Fruit fly (Drosophila melanogaster) whole organism, embryonic: Measurements from ENCODE around the gene Fife.

Source experiments
- Adf1 ChIP-seq: fragments of 200-800 bp; sonication (Bioruptor generic); IDR thresholded peaks from 2 replicates; pipeline ENCODE4 v1.3.6; 2022; ENCODE audit warnings: missing biosample characterization, missing genetic modification characterization
- CG1024 ChIP-seq: fragments of 200-800 bp; sonication (Bioruptor generic); IDR thresholded peaks from 2 replicates; pipeline ENCODE4 v1.3.6; 2022; ENCODE audit warnings: missing biosample characterization, missing genetic modification characterization
- CG11093 ChIP-seq: fragments of 200-800 bp; sonication (Bioruptor generic); IDR thresholded peaks from 3 replicates; pipeline ENCODE4 v1.3.6; 2022; ENCODE audit warnings: missing biosample characterization, missing genetic modification characterization
- CG12104 ChIP-seq: fragments of 200-800 bp; sonication (Bioruptor generic); optimal IDR thresholded peaks from 3 replicates; lab custom pipeline; 2016; ENCODE audit warnings: missing biosample characterization, missing genetic modification characterization
- CG12236 ChIP-seq: fragments of 200-800 bp; sonication (Bioruptor generic); optimal IDR thresholded peaks from 2 replicates; lab custom pipeline; 2016; ENCODE audit warnings: missing biosample characterization, missing genetic modification characterization
- CG12769 ChIP-seq: fragments of 200-800 bp; sonication (Bioruptor generic); optimal IDR thresholded peaks from 2 replicates; lab custom pipeline; 2019; ENCODE audit warnings: missing biosample characterization, mild to moderate bottlenecking, missing genetic modification characterization, moderate library complexity
- CG17612 ChIP-seq: fragments of 200-800 bp; sonication (Bioruptor generic); IDR thresholded peaks from 2 replicates; pipeline ENCODE4 v1.3.6; 2022; ENCODE audit warnings: missing biosample characterization, missing genetic modification characterization
- CG2889 ChIP-seq: fragments of 200-800 bp; sonication (Bioruptor generic); IDR thresholded peaks from 3 replicates; pipeline ENCODE4 v1.3.6; 2022; ENCODE audit warnings: missing biosample characterization, missing genetic modification characterization
- CG33557 ChIP-seq: fragments of 200-800 bp; sonication (Bioruptor generic); optimal IDR thresholded peaks from 2 replicates; lab custom pipeline; 2019; ENCODE audit warnings: missing biosample characterization, mild to moderate bottlenecking, missing genetic modification characterization, moderate library complexity
- CG4282 ChIP-seq: fragments of 200-800 bp; sonication (Bioruptor generic); optimal IDR thresholded peaks from 2 replicates; lab custom pipeline; 2016; ENCODE audit warnings: missing biosample characterization, missing genetic modification characterization
- CG4360 ChIP-seq: fragments of 200-800 bp; sonication (Bioruptor generic); IDR thresholded peaks from 2 replicates; pipeline ENCODE4 v1.3.6; 2022; ENCODE audit warnings: missing biosample characterization, missing genetic modification characterization
- CG6813 ChIP-seq: fragments of 200-800 bp; sonication (Bioruptor generic); optimal IDR thresholded peaks from 2 replicates; lab custom pipeline; 2017; ENCODE audit warnings: missing biosample characterization, missing genetic modification characterization, mild to moderate bottlenecking, moderate library complexity, missing genetic modification reagents
- CG8478 ChIP-seq: fragments of >200 bp; optimal IDR thresholded peaks from 2 replicates; lab custom pipeline; 2018
- CG9797 ChIP-seq: fragments of 200-800 bp; sonication (Bioruptor generic); optimal IDR thresholded peaks from 3 replicates; lab custom pipeline; 2018; ENCODE audit warnings: missing biosample characterization, mild to moderate bottlenecking, missing genetic modification characterization
- D19A ChIP-seq: fragments of 200-800 bp; optimal IDR thresholded peaks from 3 replicates; lab custom pipeline; 2019; ENCODE audit warnings: missing biosample characterization, mild to moderate bottlenecking, missing genetic modification characterization, moderate library complexity
- Dad ChIP-seq: fragments of 200-800 bp; sonication (Bioruptor generic); optimal IDR thresholded peaks from 3 replicates; lab custom pipeline; 2016; ENCODE audit warnings: missing biosample characterization, missing genetic modification characterization
- Deaf1 ChIP-seq: fragments of 200-800 bp; optimal IDR thresholded peaks from 3 replicates; lab custom pipeline; 2019; ENCODE audit warnings: missing biosample characterization, mild to moderate bottlenecking, missing genetic modification characterization, moderate library complexity
- Dref ChIP-seq: fragments of 200-800 bp; sonication (Bioruptor generic); IDR thresholded peaks from 2 replicates; pipeline ENCODE4 v1.3.6; 2022; ENCODE audit warnings: missing biosample characterization, missing genetic modification characterization
- Eip74EF ChIP-seq, 2 experiments: fragments of 200-800 bp in 1 of 2; fragments of >200 bp in 1 of 2; sonication (Bioruptor generic) in 1 of 2; optimal IDR thresholded peaks; 2 replicates each; lab custom pipeline; 2017 to 2019; ENCODE audit warnings: missing biosample characterization in 2 of 2, missing genetic modification characterization in 2 of 2, mild to moderate bottlenecking in 1 of 2, moderate library complexity in 1 of 2
- Fer1 ChIP-seq: fragments of 200-800 bp; sonication (Bioruptor generic); optimal IDR thresholded peaks from 2 replicates; lab custom pipeline; 2017; ENCODE audit warnings: missing biosample characterization, mild to moderate bottlenecking, missing genetic modification characterization
- HmgZ ChIP-seq: fragments of 200-800 bp; sonication (Bioruptor generic); optimal IDR thresholded peaks from 2 replicates; lab custom pipeline; 2018; ENCODE audit warnings: missing biosample characterization, mild to moderate bottlenecking, missing genetic modification characterization
- Hr39 ChIP-seq: fragments of >200 bp; optimal IDR thresholded peaks from 2 replicates; lab custom pipeline; 2017
- NC2β ChIP-seq: fragments of 200-800 bp; sonication (Bioruptor generic); optimal IDR thresholded peaks from 2 replicates; lab custom pipeline; 2016; ENCODE audit warnings: missing biosample characterization, missing genetic modification characterization
- Trl ChIP-seq, 3 experiments: fragments of >200 bp in 2 of 3; fragments of 200-800 bp in 1 of 3; sonication (Bioruptor generic) in 1 of 3; optimal IDR thresholded peaks; 2 replicates in 1 of 3; 3 replicates in 2 of 3; lab custom pipeline; 2016 to 2017; ENCODE audit warnings: missing biosample characterization in 1 of 3, missing genetic modification characterization in 1 of 3
- ab ChIP-seq: fragments of 200-800 bp; sonication (Bioruptor generic); optimal IDR thresholded peaks from 2 replicates; lab custom pipeline; 2016; ENCODE audit warnings: missing biosample characterization, missing genetic modification characterization
- al ChIP-seq: fragments of 200-800 bp; sonication (Bioruptor generic); IDR thresholded peaks from 2 replicates; pipeline ENCODE4 v1.3.6; 2022; ENCODE audit warnings: missing biosample characterization, missing genetic modification characterization
- amos ChIP-seq: fragments of 200-800 bp; sonication (Bioruptor generic); IDR thresholded peaks from 2 replicates; pipeline ENCODE4 v1.3.6; 2022; ENCODE audit warnings: missing biosample characterization, missing genetic modification characterization; ENCODE audit not compliant: partially characterized antibody
- ara ChIP-seq: fragments of 200-800 bp; sonication (Bioruptor generic); IDR thresholded peaks from 2 replicates; pipeline ENCODE4 v1.3.6; 2022; ENCODE audit warnings: missing biosample characterization, missing genetic modification characterization
- az2 ChIP-seq: fragments of 200-800 bp; sonication (Bioruptor generic); optimal IDR thresholded peaks from 3 replicates; lab custom pipeline; 2016; ENCODE audit warnings: missing biosample characterization, missing genetic modification characterization
- bcd ChIP-seq: fragments of 200-800 bp; sonication (Bioruptor generic); optimal IDR thresholded peaks from 2 replicates; lab custom pipeline; 2017; ENCODE audit warnings: missing biosample characterization, mild to moderate bottlenecking, missing genetic modification characterization
- bigmax ChIP-seq: fragments of 200-800 bp; sonication (Bioruptor generic); optimal IDR thresholded peaks from 2 replicates; lab custom pipeline; 2018; ENCODE audit warnings: missing biosample characterization, mild to moderate bottlenecking, missing genetic modification characterization
- cato ChIP-seq: fragments of 200-800 bp; sonication (Bioruptor generic); optimal IDR thresholded peaks from 2 replicates; lab custom pipeline; 2016; ENCODE audit warnings: missing biosample characterization, missing genetic modification characterization, borderline replicate concordance
- chm ChIP-seq: fragments of 200-800 bp; sonication (Bioruptor generic); IDR thresholded peaks from 2 replicates; pipeline ENCODE4 v1.3.6; 2022; ENCODE audit warnings: missing biosample characterization, missing genetic modification characterization
- croc ChIP-seq: fragments of 200-800 bp; sonication (Bioruptor generic); conservative IDR thresholded peaks from 3 replicates; pipeline ENCODE4 v1.3.6; 2022; ENCODE audit warnings: missing biosample characterization, missing genetic modification characterization
- esg ChIP-seq: fragments of 200-800 bp; sonication (Bioruptor generic); conservative IDR thresholded peaks from 2 replicates; pipeline ENCODE4 v1.3.6; 2022; ENCODE audit warnings: missing biosample characterization, missing genetic modification characterization
- h ChIP-seq: fragments of >200 bp; optimal IDR thresholded peaks from 2 replicates; lab custom pipeline; 2017
- her ChIP-seq: fragments of 200-800 bp; sonication (Bioruptor generic); optimal IDR thresholded peaks from 2 replicates; lab custom pipeline; 2016; ENCODE audit warnings: missing biosample characterization, missing genetic modification characterization
- kay ChIP-seq: fragments of 200-800 bp; sonication (Bioruptor generic); optimal IDR thresholded peaks from 2 replicates; lab custom pipeline; 2016; ENCODE audit warnings: missing biosample characterization, missing genetic modification characterization
- knrl ChIP-seq: fragments of 200-800 bp; sonication (Bioruptor generic); IDR thresholded peaks from 3 replicates; pipeline ENCODE4 v1.3.6; 2022; ENCODE audit warnings: missing biosample characterization, missing genetic modification characterization; ENCODE audit not compliant: partially characterized antibody
- mirr ChIP-seq: fragments of 200-800 bp; sonication (Bioruptor generic); optimal IDR thresholded peaks from 3 replicates; lab custom pipeline; 2018; ENCODE audit warnings: missing biosample characterization, mild to moderate bottlenecking, missing genetic modification characterization
- nerfin-2 ChIP-seq: fragments of 200-800 bp; sonication (Bioruptor generic); IDR thresholded peaks from 2 replicates; pipeline ENCODE4 v1.3.6; 2022; ENCODE audit warnings: missing biosample characterization, missing genetic modification characterization; ENCODE audit not compliant: partially characterized antibody
- otp ChIP-seq: fragments of 200-800 bp; sonication (Bioruptor generic); IDR thresholded peaks from 3 replicates; pipeline ENCODE4, ENCODE4 v1.3.6; 2022; ENCODE audit warnings: missing biosample characterization, missing genetic modification characterization
- phol ChIP-seq: fragments of 200-800 bp; sonication (Bioruptor generic); optimal IDR thresholded peaks from 3 replicates; lab custom pipeline; 2018; ENCODE audit warnings: missing biosample characterization, mild to moderate bottlenecking, missing genetic modification characterization, moderate library complexity
- ranshi ChIP-seq: fragments of 200-800 bp; sonication (Bioruptor generic); IDR thresholded peaks from 2 replicates; pipeline ENCODE4 v1.3.6; 2022; ENCODE audit warnings: missing biosample characterization, missing genetic modification characterization
- sens-2 ChIP-seq: fragments of 200-800 bp; sonication (Bioruptor generic); IDR thresholded peaks from 2 replicates; pipeline ENCODE4 v1.3.6; 2022; ENCODE audit warnings: missing biosample characterization, missing genetic modification characterization
- seq ChIP-seq: fragments of 200-800 bp; sonication (Bioruptor generic); IDR thresholded peaks from 2 replicates; pipeline ENCODE4 v1.3.6; 2022; ENCODE audit warnings: missing biosample characterization, missing genetic modification characterization
- sisA ChIP-seq: fragments of 200-800 bp; sonication (Bioruptor generic); IDR thresholded peaks from 2 replicates; pipeline ENCODE4 v1.3.6; 2022; ENCODE audit warnings: missing biosample characterization, missing genetic modification characterization
- sr ChIP-seq: fragments of 200-800 bp; sonication (Bioruptor generic); IDR thresholded peaks from 3 replicates; pipeline ENCODE4 v1.3.6; 2022; ENCODE audit warnings: missing biosample characterization, missing genetic modification characterization
- stc ChIP-seq: fragments of 200-800 bp; sonication (Bioruptor generic); IDR thresholded peaks from 2 replicates; pipeline ENCODE4 v1.3.6; 2022; ENCODE audit warnings: missing biosample characterization, missing genetic modification characterization
- sug ChIP-seq: fragments of 200-800 bp; optimal IDR thresholded peaks from 2 replicates; lab custom pipeline; 2019; ENCODE audit warnings: missing biosample characterization, mild to moderate bottlenecking, missing genetic modification characterization, moderate library complexity
- tup ChIP-seq: fragments of 200-800 bp; sonication (Bioruptor generic); optimal IDR thresholded peaks from 2 replicates; lab custom pipeline; 2016; ENCODE audit warnings: missing biosample characterization, mild to moderate bottlenecking, missing genetic modification characterization, moderate library complexity
- unc-4 ChIP-seq: fragments of 200-800 bp; sonication (Bioruptor generic); IDR thresholded peaks from 2 replicates; pipeline ENCODE4 v1.3.6; 2022; ENCODE audit warnings: missing biosample characterization, missing genetic modification characterization; ENCODE audit not compliant: partially characterized antibody

Gene Fife

DNA sequence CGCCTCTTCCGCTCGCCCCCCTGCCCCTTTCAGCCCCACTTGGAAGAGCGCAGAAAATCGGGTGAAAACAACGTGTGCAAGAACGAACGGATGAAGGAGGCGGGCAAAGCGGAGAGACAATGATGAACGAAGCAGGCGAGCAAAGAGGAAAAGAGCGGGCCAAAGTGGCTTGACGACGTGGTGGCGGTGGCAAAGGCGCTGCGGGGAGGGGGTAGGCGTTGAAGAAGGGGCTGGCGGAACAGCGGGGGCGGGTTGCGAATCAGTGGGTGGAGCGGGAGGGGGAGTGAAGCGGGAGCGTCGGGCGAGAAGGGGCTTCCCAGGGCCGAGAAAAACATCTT, 78.8 kb downstream of the Fife start (continued):
- no peak for TF ChIP-seq CG33557
- TF ChIP-seq CG9797 (GFP tag; lab: Kevin White, UChicago): no peak
- no peak for TF ChIP-seq kay (GFP tag; lab: Kevin White, UChicago)
- TF ChIP-seq CG11093 (GFP tag; lab: Robert Waterston, UW): 0 out of 3 replicates have a peak, but pooled peaks have one; percentile 19
- TF ChIP-seq seq (GFP tag; lab: Robert Waterston, UW): no peak
- peak; percentile 5 to 6 for TF ChIP-seq Trl (optimal IDR thresholded peaks at IDR 0.05; lab: Kevin White, UChicago)
- no peak for TF ChIP-seq Trl (GFP tag; optimal IDR thresholded peaks at IDR 0.05; lab: Kevin White, UChicago)
- TF ChIP-seq CG12769: peak; percentile 58
- peak; percentile 36 for TF ChIP-seq h (lab: Kevin White, UChicago)
- no peak for TF ChIP-seq Eip74EF (GFP tag; optimal IDR thresholded peaks at IDR 0.05; lab: Kevin White, UChicago)
- no peak for TF ChIP-seq chm (GFP tag; lab: Robert Waterston, UW)
- no peak for TF ChIP-seq ranshi (GFP tag; lab: Robert Waterston, UW)
- peak; percentile 22 for TF ChIP-seq mirr (GFP tag; lab: Kevin White, UChicago)
- no peak for TF ChIP-seq CG12104 (GFP tag; lab: Kevin White, UChicago)
- TF ChIP-seq CG4282 (GFP tag; lab: Kevin White, UChicago): no peak
- no peak for TF ChIP-seq Dad (GFP tag; lab: Kevin White, UChicago)
- TF ChIP-seq bcd (GFP tag; lab: Kevin White, UChicago): no peak
- peak; percentile 28 for TF ChIP-seq Deaf1 (tag; lab: Kevin White, UChicago)
- TF ChIP-seq CG12236 (GFP tag; lab: Kevin White, UChicago): no peak
- TF ChIP-seq Adf1 (GFP tag; lab: Robert Waterston, UW): peak; percentile 66
- TF ChIP-seq az2: no peak
- no peak for TF ChIP-seq esg (GFP tag; lab: Robert Waterston, UW)
- TF ChIP-seq CG6813 (GFP tag; lab: Kevin White, UChicago): no peak
- peak; percentile 6 for TF ChIP-seq HmgZ
- TF ChIP-seq cato (GFP tag; lab: Kevin White, UChicago): no peak
- TF ChIP-seq stc (GFP tag; lab: Robert Waterston, UW): 0 out of 2 replicates have a peak, but pooled peaks have one; percentile 14
- no peak for TF ChIP-seq ab (GFP tag; lab: Kevin White, UChicago)
- TF ChIP-seq unc-4: peak; percentile 34; the same call in 1 of the 2 replicates
- TF ChIP-seq CG4360 (GFP tag; lab: Robert Waterston, UW): no peak
- TF ChIP-seq CG2889 (GFP tag; lab: Robert Waterston, UW): no peak
- no peak for TF ChIP-seq CG8478 (lab: Kevin White, UChicago)
- TF ChIP-seq Hr39: no peak
- 0 out of 2 replicates have a peak, but pooled peaks have one; percentile 28 for TF ChIP-seq al (GFP tag; lab: Robert Waterston, UW)
- no peak for TF ChIP-seq sens-2 (GFP tag; lab: Robert Waterston, UW)
- no peak for TF ChIP-seq bigmax (GFP tag; lab: Kevin White, UChicago)
- TF ChIP-seq CG17612 (GFP tag; lab: Robert Waterston, UW): no peak
- TF ChIP-seq phol (tag; lab: Kevin White, UChicago): no peak
- no peak for TF ChIP-seq Dref
- TF ChIP-seq NC2β (GFP tag; lab: Kevin White, UChicago): no peak
- no peak for TF ChIP-seq croc (GFP tag; lab: Robert Waterston, UW)
- 0 out of 2 replicates have a peak, but pooled peaks have one; percentile 19 for TF ChIP-seq sisA
- peak; percentile 26; the same call in 1 of the 2 replicates for TF ChIP-seq amos (GFP tag; lab: Robert Waterston, UW)
- TF ChIP-seq D19A: peak; percentile 62
- TF ChIP-seq ara (GFP tag; lab: Robert Waterston, UW): no peak; the same call in 1 of the 2 replicates
- peak; percentile 87 for TF ChIP-seq sr (GFP tag; lab: Robert Waterston, UW)
- TF ChIP-seq tup (GFP tag; lab: Kevin White, UChicago): no peak
- no peak for TF ChIP-seq otp (GFP tag; lab: Robert Waterston, UW)
- no peak for TF ChIP-seq CG1024 (GFP tag; lab: Robert Waterston, UW)
- peak; percentile 26 for TF ChIP-seq sug (tag; lab: Kevin White, UChicago)
- no peak for TF ChIP-seq nerfin-2
- no peak for TF ChIP-seq her (GFP tag; lab: Kevin White, UChicago)
- no peak for TF ChIP-seq knrl
- peak; percentile 4 for TF ChIP-seq Fer1 (GFP tag; lab: Kevin White, UChicago)
